Worm (Caenorhabditis elegans) whole organism, young adult: ENCODE measurements around the gene F53F4.2.

Source experiments
- B0261.1 ChIP-seq: sonication (generic microtip); optimal IDR thresholded peaks from 2 replicates; lab custom pipeline; 2016; ENCODE audit warnings: mild to moderate bottlenecking, missing genetic modification characterization, moderate library complexity, missing compliant biosample characterization
- B0336.3 ChIP-seq: fragments of 200-800 bp; sonication (Bioruptor generic); IDR thresholded peaks from 2 replicates; pipeline ENCODE4 v1.3.6; 2022; ENCODE audit warnings: missing genetic modification characterization, missing compliant biosample characterization
- F10E7.11 ChIP-seq: sonication (generic microtip); optimal IDR thresholded peaks from 2 replicates; lab custom pipeline; 2017; ENCODE audit warnings: mild to moderate bottlenecking, missing genetic modification characterization, moderate library complexity, missing compliant biosample characterization
- F37B4.10 ChIP-seq: fragments of 200-800 bp; sonication (Bioruptor generic); IDR thresholded peaks from 2 replicates; pipeline ENCODE4 v1.3.6; 2022; ENCODE audit warnings: missing genetic modification characterization, missing compliant biosample characterization
- T07F8.4 ChIP-seq: sonication (generic microtip); optimal IDR thresholded peaks from 2 replicates; lab custom pipeline; 2016; ENCODE audit warnings: mild to moderate bottlenecking, missing genetic modification characterization, moderate library complexity, missing compliant biosample characterization
- Y53F4B.3 ChIP-seq: fragments of 200-800 bp; sonication (Bioruptor generic); IDR thresholded peaks from 2 replicates; pipeline ENCODE4 v1.3.6; 2022; ENCODE audit warnings: missing genetic modification reagents, missing genetic modification characterization, missing compliant biosample characterization
- Y67H2A.10 ChIP-seq: fragments of 200-800 bp; sonication (Bioruptor generic); conservative IDR thresholded peaks from 2 replicates; pipeline ENCODE4 v1.3.6; 2022; ENCODE audit warnings: missing genetic modification reagents, missing genetic modification characterization, missing compliant biosample characterization
- Y79H2A.3 ChIP-seq: fragments of 200-800 bp; sonication (Bioruptor generic); conservative IDR thresholded peaks from 2 replicates; pipeline ENCODE4 v1.3.6; 2022; ENCODE audit warnings: missing genetic modification reagents, missing genetic modification characterization, missing compliant biosample characterization
- Y95B8A.8 ChIP-seq: fragments of 200-800 bp; sonication (Bioruptor generic); IDR thresholded peaks from 2 replicates; pipeline ENCODE4 v1.3.6; 2022; ENCODE audit warnings: missing genetic modification reagents, missing genetic modification characterization, missing compliant biosample characterization
- ama-1 ChIP-seq, 3 experiments: fragments of 150-350 bp in 1 of 3; sonication (generic microtip) in 2 of 3; optimal IDR thresholded peaks; 2 replicates each; lab custom pipeline; 2014 to 2018; ENCODE audit warnings: missing biosample characterization in 2 of 3, missing genetic modification characterization in 2 of 3, missing genetic modification reagents in 2 of 3
- athp-1 ChIP-seq: sonication (generic microtip); optimal IDR thresholded peaks from 2 replicates; lab custom pipeline; 2017; ENCODE audit warnings: mild to moderate bottlenecking, missing genetic modification characterization, missing compliant biosample characterization
- attf-5 ChIP-seq: fragments of 200-800 bp; sonication (Bioruptor generic); optimal IDR thresholded peaks from 2 replicates; lab custom pipeline; 2018; ENCODE audit warnings: mild to moderate bottlenecking, missing genetic modification characterization, missing compliant biosample characterization
- ccch-3 ChIP-seq: fragments of 200-800 bp; sonication (Bioruptor generic); optimal IDR thresholded peaks from 2 replicates; lab custom pipeline; 2018; ENCODE audit warnings: mild to moderate bottlenecking, missing genetic modification characterization, missing compliant biosample characterization
- cebp-1 ChIP-seq, 2 experiments: fragments of 200-800 bp in 1 of 2; sonication (Bioruptor generic) in 1 of 2; sonication (generic microtip) in 1 of 2; IDR thresholded peaks in 1 of 2; optimal IDR thresholded peaks in 1 of 2; 2 replicates each; pipeline versions ENCODE4 v1.3.6 to Lab custom; 2017 to 2022; ENCODE audit warnings: missing compliant biosample characterization in 2 of 2, missing genetic modification characterization in 2 of 2, mild to moderate bottlenecking in 1 of 2, missing genetic modification reagents in 1 of 2, moderate library complexity in 1 of 2
- ceh-27 ChIP-seq: fragments of 200-800 bp; sonication (Bioruptor generic); optimal IDR thresholded peaks from 2 replicates; lab custom pipeline; 2018; ENCODE audit warnings: mild to moderate bottlenecking, missing genetic modification characterization, moderate library complexity, missing compliant biosample characterization
- chd-7 ChIP-seq: sonication (generic microtip); optimal IDR thresholded peaks from 2 replicates; lab custom pipeline; 2016; ENCODE audit warnings: mild to moderate bottlenecking, missing genetic modification characterization, moderate library complexity, missing compliant biosample characterization
- dox-1 ChIP-seq: fragments of 200-800 bp; sonication (Bioruptor generic); IDR thresholded peaks from 2 replicates; pipeline ENCODE4 v1.3.6; 2022; ENCODE audit warnings: missing genetic modification reagents, missing genetic modification characterization, missing compliant biosample characterization
- ekl-4 ChIP-seq: fragments of 200-800 bp; sonication (Bioruptor generic); IDR thresholded peaks from 2 replicates; pipeline ENCODE4 v1.3.6; 2022; ENCODE audit warnings: missing genetic modification reagents, missing genetic modification characterization, missing compliant biosample characterization
- ets-4 ChIP-seq: fragments of 200-800 bp; sonication (Bioruptor generic); optimal IDR thresholded peaks from 2 replicates; lab custom pipeline; 2018; ENCODE audit warnings: mild to moderate bottlenecking, missing genetic modification characterization, missing compliant biosample characterization
- gei-17 ChIP-seq: fragments of 200-800 bp; sonication (Bioruptor generic); optimal IDR thresholded peaks from 2 replicates; lab custom pipeline; 2018; ENCODE audit warnings: mild to moderate bottlenecking, missing genetic modification characterization, missing compliant biosample characterization
- him-1 ChIP-seq: sonication (generic microtip); optimal IDR thresholded peaks from 2 replicates; lab custom pipeline; 2016; ENCODE audit warnings: missing genotype, missing genetic modification reagents, missing genetic modification characterization, missing compliant biosample characterization
- hlh-26 ChIP-seq: fragments of 200-800 bp; sonication (Bioruptor generic); conservative IDR thresholded peaks from 2 replicates; pipeline ENCODE4 v1.3.6; 2022; ENCODE audit warnings: missing genetic modification reagents, missing genetic modification characterization, missing compliant biosample characterization
- hmg-1.2 ChIP-seq: fragments of 200-800 bp; sonication (Bioruptor generic); IDR thresholded peaks from 2 replicates; pipeline ENCODE4 v1.3.6; 2022; ENCODE audit warnings: missing genetic modification reagents, missing genetic modification characterization, missing compliant biosample characterization
- hmg-20 ChIP-seq: fragments of 200-800 bp; sonication (Bioruptor generic); IDR thresholded peaks from 2 replicates; pipeline ENCODE4 v1.3.6; 2022; ENCODE audit warnings: missing genetic modification reagents, missing genetic modification characterization, missing compliant biosample characterization
- let-607 ChIP-seq, 2 experiments: fragments of 200-800 bp in 1 of 2; sonication (Bioruptor generic) in 1 of 2; sonication (generic microtip) in 1 of 2; optimal IDR thresholded peaks; 2 replicates each; lab custom pipeline; 2016 to 2018; ENCODE audit warnings: mild to moderate bottlenecking in 2 of 2, missing compliant biosample characterization in 2 of 2, missing genetic modification characterization in 2 of 2, moderate library complexity in 2 of 2, missing genotype in 1 of 2
- lin-35 ChIP-seq, 3 experiments: fragments of 150-350 bp in 2 of 3; sonication (generic microtip) in 1 of 3; optimal IDR thresholded peaks; 2 replicates each; lab custom pipeline; 2014 to 2018; ENCODE audit warnings: missing biosample characterization in 3 of 3, missing genetic modification characterization in 3 of 3, missing genetic modification reagents in 3 of 3
- lin-40 ChIP-seq: sonication (generic microtip); optimal IDR thresholded peaks from 2 replicates; lab custom pipeline; 2016; ENCODE audit warnings: missing genetic modification characterization, mild to moderate bottlenecking, missing compliant biosample characterization, missing genotype, missing genetic modification reagents
- lin-54 ChIP-seq: fragments of 200-800 bp; sonication (Bioruptor generic); optimal IDR thresholded peaks from 2 replicates; lab custom pipeline; 2018; ENCODE audit warnings: mild to moderate bottlenecking, missing genetic modification characterization, missing compliant biosample characterization
- lsl-1 ChIP-seq: fragments of 200-800 bp; sonication (Bioruptor generic); optimal IDR thresholded peaks from 2 replicates; lab custom pipeline; 2018; ENCODE audit warnings: mild to moderate bottlenecking, missing genetic modification characterization, moderate library complexity, missing compliant biosample characterization
- lsy-27 ChIP-seq: sonication (generic microtip); optimal IDR thresholded peaks from 2 replicates; lab custom pipeline; 2017; ENCODE audit warnings: missing genetic modification characterization, mild to moderate bottlenecking, missing compliant biosample characterization, antibody characterized with exemption, missing genotype, borderline replicate concordance; ENCODE audit not compliant: insufficient read depth
- madf-10 ChIP-seq: sonication (generic microtip); optimal IDR thresholded peaks from 2 replicates; lab custom pipeline; 2016; ENCODE audit warnings: mild to moderate bottlenecking, missing genetic modification characterization, missing compliant biosample characterization
- madf-3 ChIP-seq: fragments of 200-800 bp; sonication (Bioruptor generic); IDR thresholded peaks from 2 replicates; pipeline ENCODE4 v1.3.6; 2022; ENCODE audit warnings: missing genetic modification reagents, missing genetic modification characterization, missing compliant biosample characterization
- mxl-1 ChIP-seq: sonication (generic microtip); optimal IDR thresholded peaks from 2 replicates; lab custom pipeline; 2016; ENCODE audit warnings: missing genetic modification characterization, missing compliant biosample characterization
- nhr-27 ChIP-seq: fragments of 200-800 bp; sonication (Bioruptor generic); optimal IDR thresholded peaks from 2 replicates; lab custom pipeline; 2018; ENCODE audit warnings: mild to moderate bottlenecking, missing genetic modification characterization, moderate library complexity, missing compliant biosample characterization
- nhr-90 ChIP-seq: sonication (generic microtip); optimal IDR thresholded peaks from 2 replicates; lab custom pipeline; 2016; ENCODE audit warnings: missing genotype, mild to moderate bottlenecking, missing genetic modification characterization, missing compliant biosample characterization
- pbrm-1 ChIP-seq: fragments of 200-800 bp; sonication (Bioruptor generic); IDR thresholded peaks from 2 replicates; pipeline ENCODE4 v1.3.6; 2022; ENCODE audit warnings: missing genetic modification reagents, missing genetic modification characterization, missing compliant biosample characterization
- rec-8 ChIP-seq, 2 experiments: sonication (generic microtip); optimal IDR thresholded peaks; 2 replicates each; lab custom pipeline; 2016; ENCODE audit warnings: mild to moderate bottlenecking in 2 of 2, missing genetic modification characterization in 2 of 2, missing genetic modification reagents in 2 of 2, missing genotype in 2 of 2, missing biosample characterization in 1 of 2, missing compliant biosample characterization in 1 of 2, moderate library complexity in 1 of 2
- sdz-38 ChIP-seq: sonication (generic microtip); optimal IDR thresholded peaks from 2 replicates; lab custom pipeline; 2016; ENCODE audit warnings: missing genotype, missing genetic modification characterization, missing compliant biosample characterization
- snpc-3.4 ChIP-seq: sonication (generic microtip); optimal IDR thresholded peaks from 2 replicates; lab custom pipeline; 2017; ENCODE audit warnings: missing genetic modification characterization, mild to moderate bottlenecking, missing compliant biosample characterization, antibody characterized with exemption, moderate library complexity, missing genotype, missing genetic modification reagents
- somi-1 ChIP-seq: fragments of 200-800 bp; sonication (Bioruptor generic); optimal IDR thresholded peaks from 2 replicates; lab custom pipeline; 2018; ENCODE audit warnings: mild to moderate bottlenecking, missing genetic modification characterization, missing compliant biosample characterization
- tlf-1 ChIP-seq: fragments of 200-800 bp; sonication (Bioruptor generic); optimal IDR thresholded peaks from 2 replicates; lab custom pipeline; 2018; ENCODE audit warnings: mild to moderate bottlenecking, missing genetic modification characterization, missing compliant biosample characterization
- xnd-1 ChIP-seq: sonication (generic microtip); optimal IDR thresholded peaks from 2 replicates; lab custom pipeline; 2016; ENCODE audit warnings: missing genotype, missing genetic modification reagents, missing genetic modification characterization, missing compliant biosample characterization
- zim-3 ChIP-seq: sonication (generic microtip); optimal IDR thresholded peaks from 2 replicates; lab custom pipeline; 2017; ENCODE audit warnings: mild to moderate bottlenecking, missing genetic modification characterization, moderate library complexity, missing compliant biosample characterization
- ztf-18 ChIP-seq: sonication (generic microtip); optimal IDR thresholded peaks from 2 replicates; lab custom pipeline; 2016; ENCODE audit warnings: missing genotype, mild to moderate bottlenecking, missing genetic modification characterization, missing compliant biosample characterization
- ztf-25 ChIP-seq: fragments of 200-800 bp; sonication (Bioruptor generic); IDR thresholded peaks from 2 replicates; pipeline ENCODE4 v1.3.6; 2022; ENCODE audit warnings: missing genetic modification reagents, missing genetic modification characterization, missing compliant biosample characterization
- ztf-3 ChIP-seq: fragments of 200-800 bp; sonication (Bioruptor generic); optimal IDR thresholded peaks from 2 replicates; lab custom pipeline; 2018; ENCODE audit warnings: mild to moderate bottlenecking, missing genetic modification characterization, missing compliant biosample characterization

The F53F4.2 gene

DNA sequence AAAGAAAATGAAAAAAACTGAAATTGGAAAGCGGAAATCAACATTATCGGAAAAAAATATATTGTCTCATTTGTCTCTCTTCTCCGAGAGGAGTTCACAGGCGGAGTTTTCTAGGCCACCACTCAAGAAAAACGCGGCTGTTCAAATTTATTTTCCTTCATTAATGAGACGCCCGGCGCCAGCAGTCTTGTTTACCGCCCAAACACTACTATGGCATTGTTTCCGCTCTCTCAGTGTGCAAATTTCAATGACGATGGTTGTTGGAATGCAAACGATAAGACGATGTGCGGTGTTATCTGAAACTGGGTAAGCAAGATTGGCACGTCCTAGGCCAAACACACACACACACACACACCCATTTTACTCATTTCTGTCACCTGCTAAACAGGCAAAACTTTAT lies 32.6 kb downstream of the F53F4.2 start, which contains the start of gene cav-2 (continued):
- TF ChIP-seq gei-17 (GFP tag; lab: Kevin White, UChicago): peak; percentile 9
- peak; percentile 78 for TF ChIP-seq attf-5
- no peak for TF ChIP-seq somi-1 (GFP tag; lab: Kevin White, UChicago)
- peak; percentile 92 for TF ChIP-seq ceh-27
- no peak for TF ChIP-seq T07F8.4
- TF ChIP-seq lsy-27 (tag; lab: Kevin White, UChicago): no peak
- no peak for TF ChIP-seq sdz-38 (tag; lab: Kevin White, UChicago)
- peak in 1 of 2 experiments; percentile 66 for TF ChIP-seq rec-8 (tag; optimal IDR thresholded peaks at IDR 0.05; lab: Kevin White, UChicago)
- TF ChIP-seq lsl-1 (GFP tag; lab: Kevin White, UChicago): peak; percentile 36
- peak; percentile 95 for TF ChIP-seq lin-54
- TF ChIP-seq ccch-3 (GFP tag; lab: Kevin White, UChicago): no peak
- TF ChIP-seq ztf-18: peak; percentile 6
- TF ChIP-seq hmg-1.2 (GFP tag; lab: Robert Waterston, UW): peak; percentile 33
- no peak for TF ChIP-seq zim-3
- peak; percentile 58 for TF ChIP-seq chd-7
- 0 out of 2 replicates have a peak, but pooled peaks have one; percentile 52 for TF ChIP-seq ekl-4 (GFP tag; lab: Robert Waterston, UW)
- peak; percentile 98 for TF ChIP-seq ets-4 (GFP tag; lab: Kevin White, UChicago)
- 0 out of 2 replicates have a peak, but pooled peaks have one; percentile 52 for TF ChIP-seq Y67H2A.10 (GFP tag; lab: Robert Waterston, UW)
- TF ChIP-seq cebp-1 (GFP tag; IDR thresholded peaks at IDR 0.05; lab: Robert Waterston, UW): 0 out of 2 replicates have a peak, but pooled peaks have one; percentile 57
- TF ChIP-seq cebp-1 (tag; optimal IDR thresholded peaks at IDR 0.05; lab: Kevin White, UChicago): peak; percentile 66
- TF ChIP-seq mxl-1 (tag; lab: Kevin White, UChicago): no peak
- TF ChIP-seq hmg-20 (GFP tag; lab: Robert Waterston, UW): peak; percentile 66; the same call in 1 of the 2 replicates
- TF ChIP-seq lin-40 (tag; lab: Kevin White, UChicago): peak; percentile 72
- TF ChIP-seq tlf-1: peak; percentile 21
- peak; percentile 65; the same call in 1 of the 2 replicates for TF ChIP-seq ztf-25 (GFP tag; lab: Robert Waterston, UW)
- TF ChIP-seq nhr-27 (tag; lab: Kevin White, UChicago): peak; percentile 57
- TF ChIP-seq F10E7.11 (tag; lab: Kevin White, UChicago): no peak
- peak; percentile 71; the same call in 1 of the 2 replicates for TF ChIP-seq Y95B8A.8 (GFP tag; lab: Robert Waterston, UW)
- TF ChIP-seq ama-1 (optimal IDR thresholded peaks at IDR 0.05; lab: Kevin White, UChicago): no peak
- no peak for TF ChIP-seq ama-1 (GFP tag; optimal IDR thresholded peaks at IDR 0.05; lab: Kevin White, UChicago)
- no peak for TF ChIP-seq Y79H2A.3 (GFP tag; lab: Robert Waterston, UW)
- TF ChIP-seq dox-1: peak; percentile 83
- peak in 2 of 3 experiments; percentile 77 to 88 for TF ChIP-seq lin-35 (GFP tag; optimal IDR thresholded peaks at IDR 0.05; lab: Kevin White, UChicago)
- no peak; the same call in 1 of the 2 replicates for TF ChIP-seq madf-3
- no peak for TF ChIP-seq F37B4.10 (GFP tag; lab: Robert Waterston, UW)
- peak; percentile 20 for TF ChIP-seq ztf-3 (GFP tag; lab: Kevin White, UChicago)
- peak; percentile 61; the same call in 1 of the 2 replicates for TF ChIP-seq B0336.3
- peak; percentile 4 for TF ChIP-seq xnd-1
- TF ChIP-seq let-607 (tag; optimal IDR thresholded peaks at IDR 0.05; lab: Kevin White, UChicago): peak; percentile 22 to 68
- TF ChIP-seq madf-10: peak; percentile 27
- no peak for TF ChIP-seq hlh-26 (GFP tag; lab: Robert Waterston, UW)
- no peak for TF ChIP-seq nhr-90
- no peak for TF ChIP-seq B0261.1
- peak; percentile 11 for TF ChIP-seq athp-1 (tag; lab: Kevin White, UChicago)
- no peak for TF ChIP-seq Y53F4B.3 (GFP tag; lab: Robert Waterston, UW)
- peak; percentile 61 for TF ChIP-seq him-1 (tag; lab: Kevin White, UChicago)
- TF ChIP-seq snpc-3.4 (tag; lab: Kevin White, UChicago): no peak
- TF ChIP-seq pbrm-1 (GFP tag; lab: Robert Waterston, UW): 0 out of 2 replicates have a peak, but pooled peaks have one; percentile 32
